Worm (Caenorhabditis elegans) whole organism, L3 larva: ENCODE measurements around the gene nuo-5.

Experiments used
- R02D3.7 ChIP-seq: fragments of 150-350 bp; optimal IDR thresholded peaks from 2 replicates; lab custom pipeline; 2014; ENCODE audit warnings: missing biosample characterization, missing genetic modification characterization
- aly-2 ChIP-seq: fragments of 150-350 bp; optimal IDR thresholded peaks from 2 replicates; lab custom pipeline; 2014; ENCODE audit warnings: missing biosample characterization, missing genetic modification characterization
- ama-1 ChIP-seq: fragments of 150-350 bp; optimal IDR thresholded peaks from 2 replicates; lab custom pipeline; 2018
- ceh-28 ChIP-seq: fragments of 150-350 bp; optimal IDR thresholded peaks from 2 replicates; lab custom pipeline; 2014; ENCODE audit warnings: missing biosample characterization, missing genetic modification reagents, missing genetic modification characterization
- ceh-82 ChIP-seq: fragments of 150-350 bp; optimal IDR thresholded peaks from 2 replicates; lab custom pipeline; 2014; ENCODE audit warnings: missing biosample characterization, missing genetic modification characterization
- ceh-9 ChIP-seq: sonication (generic microtip); optimal IDR thresholded peaks from 2 replicates; lab custom pipeline; 2018; ENCODE audit warnings: missing biosample characterization, missing genetic modification characterization
- daf-12 ChIP-seq: fragments of 150-350 bp; optimal IDR thresholded peaks from 2 replicates; lab custom pipeline; 2014; ENCODE audit warnings: missing biosample characterization, missing genetic modification reagents, missing genetic modification characterization
- egl-27 ChIP-seq: sonication (generic microtip); optimal IDR thresholded peaks from 4 replicates; lab custom pipeline; 2017; ENCODE audit warnings: missing biosample characterization, missing genetic modification reagents, missing genetic modification characterization
- egl-5 ChIP-seq: fragments of 150-350 bp; optimal IDR thresholded peaks from 2 replicates; lab custom pipeline; 2017; ENCODE audit warnings: missing biosample characterization, missing genetic modification reagents, missing genetic modification characterization, inconsistent platforms
- elt-1 ChIP-seq: fragments of 150-350 bp; optimal IDR thresholded peaks from 2 replicates; lab custom pipeline; 2014; ENCODE audit warnings: missing biosample characterization, missing genetic modification characterization
- elt-2 ChIP-seq: sonication (generic microtip); optimal IDR thresholded peaks from 2 replicates; lab custom pipeline; 2016; ENCODE audit warnings: missing genetic modification reagents, mild to moderate bottlenecking, missing genetic modification characterization, missing compliant biosample characterization
- elt-3 ChIP-seq, 3 experiments: fragments of 150-350 bp in 1 of 3; sonication (generic microtip) in 2 of 3; optimal IDR thresholded peaks; 2 replicates in 2 of 3; 4 replicates in 1 of 3; lab custom pipeline; 2014 to 2017; ENCODE audit warnings: missing biosample characterization in 3 of 3, missing genetic modification characterization in 3 of 3
- fkh-2 ChIP-seq: fragments of 150-350 bp; optimal IDR thresholded peaks from 2 replicates; lab custom pipeline; 2014; ENCODE audit warnings: missing biosample characterization, missing genetic modification reagents, missing genetic modification characterization
- hmg-11 ChIP-seq: sonication (generic microtip); optimal IDR thresholded peaks from 2 replicates; lab custom pipeline; 2016; ENCODE audit warnings: missing genetic modification characterization, missing compliant biosample characterization
- jun-1 ChIP-seq: fragments of 150-350 bp; optimal IDR thresholded peaks from 2 replicates; lab custom pipeline; 2014; ENCODE audit warnings: missing biosample characterization, missing genetic modification reagents, missing genetic modification characterization
- lin-15B ChIP-seq: fragments of 150-350 bp; optimal IDR thresholded peaks from 2 replicates; lab custom pipeline; 2014; ENCODE audit warnings: missing biosample characterization, missing genetic modification characterization
- lin-39 ChIP-seq: fragments of 150-350 bp; optimal IDR thresholded peaks from 2 replicates; lab custom pipeline; 2018; ENCODE audit warnings: missing biosample characterization, missing genetic modification reagents, missing genetic modification characterization
- lsy-12 ChIP-seq: sonication (generic microtip); optimal IDR thresholded peaks from 2 replicates; lab custom pipeline; 2016; ENCODE audit warnings: mild to moderate bottlenecking, missing genetic modification characterization, missing compliant biosample characterization
- mdl-1 ChIP-seq: fragments of 150-350 bp; optimal IDR thresholded peaks from 2 replicates; lab custom pipeline; 2014; ENCODE audit warnings: missing biosample characterization, missing genetic modification characterization
- mml-1 ChIP-seq: fragments of 150-350 bp; sonication (generic microtip); optimal IDR thresholded peaks from 3 replicates; lab custom pipeline; 2014; ENCODE audit warnings: missing biosample characterization, missing genetic modification characterization
- nfya-1 ChIP-seq: sonication (generic microtip); optimal IDR thresholded peaks from 2 replicates; lab custom pipeline; 2017; ENCODE audit warnings: missing genetic modification characterization, mild to moderate bottlenecking, missing compliant biosample characterization, antibody characterized with exemption, moderate library complexity; ENCODE audit not compliant: insufficient read depth
- nhr-11 ChIP-seq: fragments of 150-350 bp; optimal IDR thresholded peaks from 2 replicates; lab custom pipeline; 2014; ENCODE audit warnings: missing biosample characterization, missing genetic modification characterization
- nhr-12 ChIP-seq: fragments of 150-350 bp; optimal IDR thresholded peaks from 2 replicates; lab custom pipeline; 2014; ENCODE audit warnings: missing biosample characterization, missing genetic modification characterization
- nhr-23 ChIP-seq: fragments of 150-350 bp; optimal IDR thresholded peaks from 2 replicates; lab custom pipeline; 2014; ENCODE audit warnings: missing biosample characterization, missing genetic modification reagents, missing genetic modification characterization
- nhr-237 ChIP-seq: fragments of 150-350 bp; optimal IDR thresholded peaks from 2 replicates; lab custom pipeline; 2014; ENCODE audit warnings: missing biosample characterization, missing genetic modification characterization
- nhr-28 ChIP-seq: fragments of 150-350 bp; optimal IDR thresholded peaks from 2 replicates; lab custom pipeline; 2014; ENCODE audit warnings: missing biosample characterization, missing genetic modification characterization
- nhr-43 ChIP-seq: sonication (generic microtip); optimal IDR thresholded peaks from 2 replicates; lab custom pipeline; 2016; ENCODE audit warnings: mild to moderate bottlenecking, missing genetic modification characterization, missing compliant biosample characterization; ENCODE audit not compliant: poor library complexity, severe bottlenecking
- nhr-76 ChIP-seq: fragments of 150-350 bp; sonication (generic microtip); optimal IDR thresholded peaks from 5 replicates; lab custom pipeline; 2014; ENCODE audit warnings: missing biosample characterization, missing genetic modification characterization
- nhr-77 ChIP-seq: fragments of 150-350 bp; optimal IDR thresholded peaks from 2 replicates; lab custom pipeline; 2014; ENCODE audit warnings: missing biosample characterization, missing genetic modification characterization
- pha-4 ChIP-seq: fragments of 150-350 bp; optimal IDR thresholded peaks from 2 replicates; lab custom pipeline; 2014; ENCODE audit warnings: missing biosample characterization, missing genetic modification reagents, missing genetic modification characterization
- pqm-1 ChIP-seq: fragments of 150-350 bp; optimal IDR thresholded peaks from 2 replicates; lab custom pipeline; 2017; ENCODE audit warnings: missing biosample characterization, missing genetic modification characterization, inconsistent platforms
- sea-2 ChIP-seq: fragments of 150-350 bp; sonication (generic microtip); optimal IDR thresholded peaks from 4 replicates; lab custom pipeline; 2014; ENCODE audit warnings: missing biosample characterization, missing genetic modification reagents, missing genetic modification characterization
- skn-1 ChIP-seq: fragments of 150-350 bp; optimal IDR thresholded peaks from 2 replicates; lab custom pipeline; 2014; ENCODE audit warnings: missing biosample characterization, missing genetic modification characterization
- snpc-4 ChIP-seq: fragments of 150-350 bp; optimal IDR thresholded peaks from 2 replicates; lab custom pipeline; 2014; ENCODE audit warnings: missing biosample characterization, missing genetic modification characterization
- tbx-2 ChIP-seq: sonication (generic microtip); optimal IDR thresholded peaks from 2 replicates; lab custom pipeline; 2016; ENCODE audit warnings: mild to moderate bottlenecking, missing genetic modification characterization, missing compliant biosample characterization
- unc-39 ChIP-seq: sonication (generic microtip); optimal IDR thresholded peaks from 4 replicates; lab custom pipeline; 2017; ENCODE audit warnings: missing biosample characterization, missing genetic modification characterization
- unc-62 ChIP-seq: fragments of 150-350 bp; sonication (generic microtip); optimal IDR thresholded peaks from 4 replicates; lab custom pipeline; 2014; ENCODE audit warnings: missing biosample characterization, missing genetic modification reagents, missing genetic modification characterization
- zag-1 ChIP-seq: fragments of 150-350 bp; optimal IDR thresholded peaks from 2 replicates; lab custom pipeline; 2014; ENCODE audit warnings: missing biosample characterization, missing genetic modification characterization

nuo-5 gene

DNA sequence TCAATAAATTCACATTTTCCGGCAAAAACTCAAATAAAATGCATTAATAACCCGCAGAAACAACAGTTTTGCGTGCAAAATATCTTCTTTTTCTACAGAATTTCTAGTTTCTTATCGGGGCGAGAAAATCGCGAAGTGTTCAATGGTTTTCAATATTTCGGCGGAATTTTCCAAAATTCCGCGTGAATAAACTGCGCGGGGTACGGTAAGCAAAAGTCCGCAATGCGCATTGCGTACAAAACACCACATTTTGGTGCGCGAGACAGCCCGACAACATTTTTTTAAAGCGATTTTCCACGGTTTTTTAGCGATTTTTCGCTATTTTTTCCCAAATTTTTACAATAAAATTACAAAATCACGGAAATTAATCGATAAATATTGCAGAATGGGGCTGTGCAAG, 4.4 kb upstream of the nuo-5 start, which contains the start of gene Y45G12B.2 (continued):
- no peak for TF ChIP-seq elt-1 (tag; lab: Kevin White, UChicago)

DNA sequence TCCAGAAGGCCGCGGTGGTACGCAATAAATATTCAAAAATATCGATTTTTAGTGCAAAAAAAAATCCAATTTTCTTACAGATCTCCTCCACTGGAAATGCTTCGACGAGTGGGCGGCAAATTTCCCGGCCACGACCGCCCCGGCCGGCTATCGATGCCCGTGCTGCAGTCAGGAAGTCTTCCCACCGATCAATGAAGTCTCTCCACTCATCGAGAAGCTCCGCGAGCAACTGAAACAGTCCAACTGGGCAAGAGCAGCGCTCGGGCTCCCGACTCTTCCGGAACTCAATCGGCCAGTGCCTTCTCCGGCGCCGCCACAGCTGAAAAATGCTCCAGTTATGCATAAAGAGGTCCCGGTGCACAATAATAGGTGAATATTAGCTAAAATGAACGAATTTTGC, 2.8 kb upstream of the nuo-5 start, which contains the start of gene Y45G12B.3:
Y45G12B.3 (minus strand) TSS at position 320 of the 400 bp plus-strand sequence.
- TF ChIP-seq daf-12 (tag; lab: Kevin White, UChicago), result no peak
- TF ChIP-seq nhr-23 (tag; lab: Kevin White, UChicago), result no peak

DNA sequence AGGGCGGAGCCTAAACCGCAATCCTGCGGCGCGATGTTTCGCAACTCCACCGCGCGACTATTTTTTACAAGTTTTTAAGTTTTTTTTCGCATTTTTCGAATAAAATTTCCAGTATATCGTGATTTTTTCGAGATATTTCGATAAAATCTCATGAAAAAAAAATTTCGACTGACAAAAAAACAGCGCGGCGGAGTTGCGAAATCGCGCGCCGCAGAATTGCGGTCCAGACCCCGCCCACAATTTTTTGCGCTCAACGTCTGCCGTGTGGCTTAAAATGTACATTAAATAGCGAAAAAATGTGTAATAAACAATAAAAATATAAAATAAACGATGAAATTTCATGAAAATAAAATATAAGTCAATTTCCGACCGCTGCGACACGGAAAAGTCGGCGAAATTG, 1.1 kb upstream of the nuo-5 start:
- TF ChIP-seq R02D3.7 (no peak), mdl-1 (tag; lab: Kevin White, UChicago) (no peak), unc-39 (no peak), pqm-1 (tag; lab: Kevin White, UChicago) (no peak), nhr-76 (tag; lab: Kevin White, UChicago) (no peak), lin-39 (tag; lab: Kevin White, UChicago) (no peak), ceh-82 (tag; lab: Kevin White, UChicago) (no peak), skn-1 (tag; lab: Kevin White, UChicago) (no peak), nhr-11 (no peak), pha-4 (no peak), jun-1 (tag; lab: Kevin White, UChicago) (no peak), ceh-28 (tag; lab: Kevin White, UChicago) (no peak), unc-62 (no peak), fkh-2 (tag; lab: Kevin White, UChicago) (no peak), zag-1 (tag; lab: Kevin White, UChicago) (no peak)

DNA sequence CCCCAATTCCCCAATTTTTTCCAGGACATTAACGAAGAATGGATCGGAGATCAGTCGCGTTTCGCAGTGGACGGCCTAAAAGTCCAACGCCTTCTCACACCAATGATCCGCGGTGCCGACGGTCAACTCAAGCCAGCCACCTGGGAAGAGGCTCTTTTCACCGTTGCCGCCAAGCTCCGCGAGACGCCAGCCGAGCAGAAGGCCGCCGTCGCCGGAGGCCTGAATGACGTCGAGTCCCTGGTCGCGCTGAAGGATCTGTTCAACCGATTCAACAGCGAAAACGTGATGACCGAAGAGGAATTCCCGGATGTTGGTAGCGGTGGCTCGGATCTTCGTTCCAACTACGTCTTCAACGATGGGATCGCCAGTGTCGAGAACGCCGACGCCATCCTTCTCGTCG, 4.1 kb downstream of the nuo-5 start:
- TF ChIP-seq ceh-9 (tag; lab: Kevin White, UChicago) (no peak), egl-5 (tag; lab: Kevin White, UChicago) (no peak), pqm-1 (tag; lab: Kevin White, UChicago) (no peak), nhr-28 (tag; lab: Kevin White, UChicago) (no peak), hmg-11 (no peak), lin-39 (tag; lab: Kevin White, UChicago) (no peak), ceh-82 (tag; lab: Kevin White, UChicago) (no peak), skn-1 (tag; lab: Kevin White, UChicago) (no peak), tbx-2 (tag; lab: Kevin White, UChicago) (no peak), ama-1 (no peak), aly-2 (tag; lab: Kevin White, UChicago) (no peak), snpc-4 (no peak), pha-4 (no peak), unc-62 (no peak), elt-2 (no peak), nhr-23 (tag; lab: Kevin White, UChicago) (no peak), ceh-28 (tag; lab: Kevin White, UChicago) (no peak)

DNA sequence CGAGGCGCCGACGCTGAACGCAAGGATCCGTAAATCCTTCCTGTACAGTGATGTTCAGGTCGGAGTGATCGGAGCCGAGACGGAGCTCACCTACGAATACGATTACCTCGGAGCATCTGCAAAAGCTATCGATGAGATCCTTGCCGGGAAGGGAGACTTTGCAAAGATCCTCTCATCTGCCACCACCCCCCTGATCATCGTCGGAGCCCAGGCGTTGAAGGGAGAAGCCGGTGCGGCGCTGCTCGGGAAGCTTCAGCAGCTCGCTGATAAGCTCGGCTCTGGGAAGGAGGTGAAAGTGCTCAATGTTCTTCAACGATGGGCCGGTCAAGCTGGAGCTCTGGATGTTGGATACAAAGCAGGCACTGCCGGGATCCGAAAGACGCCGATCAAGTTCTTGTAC, 4.5 kb downstream of the nuo-5 start:
- TF ChIP-seq tbx-2 (tag; lab: Kevin White, UChicago) (no peak), elt-1 (tag; lab: Kevin White, UChicago) (no peak), nhr-28 (tag; lab: Kevin White, UChicago) (no peak), hmg-11 (no peak), nhr-43 (tag; lab: Kevin White, UChicago) (no peak), aly-2 (tag; lab: Kevin White, UChicago) (no peak), egl-27 (tag; lab: Kevin White, UChicago) (no peak), elt-3 (tag; optimal IDR thresholded peaks at IDR 0.05; lab: Kevin White, UChicago) (no peak), lsy-12 (tag; lab: Kevin White, UChicago) (no peak), nhr-11 (no peak), nhr-77 (tag; lab: Kevin White, UChicago) (no peak), egl-5 (tag; lab: Kevin White, UChicago) (no peak), ceh-82 (tag; lab: Kevin White, UChicago) (no peak), ama-1 (no peak), fkh-2 (tag; lab: Kevin White, UChicago) (no peak)

DNA sequence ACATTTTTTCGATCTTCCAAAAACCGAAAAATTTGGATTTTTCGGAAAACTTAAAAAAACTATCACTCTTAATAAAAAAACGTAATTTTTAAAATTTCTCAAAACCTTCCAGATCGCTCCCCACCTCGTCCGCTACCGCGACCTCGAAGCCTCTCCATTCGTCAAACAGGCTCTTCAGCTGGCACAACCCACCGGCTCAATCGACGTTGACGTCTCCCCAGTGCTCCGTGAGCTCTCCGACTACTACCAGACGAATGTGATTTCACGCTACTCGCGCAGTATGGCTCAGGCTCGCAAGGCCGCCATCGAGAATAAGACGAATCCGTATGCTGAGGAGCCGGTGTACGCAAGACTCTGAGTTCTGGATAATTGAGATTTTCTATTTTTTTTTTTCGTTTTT, 7.6 kb downstream of the nuo-5 start:
- no peak for TF ChIP-seq fkh-2 (tag; lab: Kevin White, UChicago)
- TF ChIP-seq nhr-23 (tag; lab: Kevin White, UChicago), result no peak
- no peak for TF ChIP-seq nhr-237 (tag; lab: Kevin White, UChicago)
- TF ChIP-seq mml-1 (tag; lab: Kevin White, UChicago), result no peak
- no peak for TF ChIP-seq nhr-28 (tag; lab: Kevin White, UChicago)
- TF ChIP-seq nhr-12 (tag; lab: Kevin White, UChicago), result no peak
- TF ChIP-seq elt-3 (tag; optimal IDR thresholded peaks at IDR 0.05; lab: Kevin White, UChicago), result no peak
- TF ChIP-seq ceh-28 (tag; lab: Kevin White, UChicago), result no peak
- no peak for TF ChIP-seq nfya-1 (tag; lab: Kevin White, UChicago)
- TF ChIP-seq jun-1 (tag; lab: Kevin White, UChicago), result no peak
- TF ChIP-seq lsy-12 (tag; lab: Kevin White, UChicago), result no peak
- no peak for TF ChIP-seq lin-15B (tag; lab: Kevin White, UChicago)
- no peak for TF ChIP-seq snpc-4
- TF ChIP-seq nhr-76 (tag; lab: Kevin White, UChicago), result no peak
- no peak for TF ChIP-seq nhr-77 (tag; lab: Kevin White, UChicago)
- TF ChIP-seq sea-2 (GFP tag; lab: Kevin White, UChicago), result no peak
